Worm (Caenorhabditis elegans) whole organism, late embryonic: ENCODE results near the gene C14B9.8.

ENCODE experiments used
- C08G9.2 ChIP-seq: sonication (generic microtip); optimal IDR thresholded peaks from 2 replicates; lab custom pipeline; 2016; ENCODE audit warnings: mild to moderate bottlenecking, missing genetic modification characterization, moderate library complexity, missing compliant biosample characterization
- K02D7.2 ChIP-seq: sonication (generic microtip); optimal IDR thresholded peaks from 2 replicates; lab custom pipeline; 2017; ENCODE audit warnings: mild to moderate bottlenecking, missing genetic modification characterization, missing compliant biosample characterization
- K09A11.1 ChIP-seq: sonication (generic microtip); optimal IDR thresholded peaks from 2 replicates; lab custom pipeline; 2017; ENCODE audit warnings: antibody characterized with exemption, mild to moderate bottlenecking, missing genetic modification characterization, missing compliant biosample characterization; ENCODE audit not compliant: insufficient read depth
- T23F11.4 ChIP-seq: fragments of 200-800 bp; sonication (Bioruptor generic); optimal IDR thresholded peaks from 2 replicates; lab custom pipeline; 2018; ENCODE audit warnings: mild to moderate bottlenecking, missing genetic modification characterization, missing compliant biosample characterization
- Y22D7AL.16 ChIP-seq: sonication (generic microtip); optimal IDR thresholded peaks from 2 replicates; lab custom pipeline; 2016; ENCODE audit warnings: missing genetic modification characterization, missing compliant biosample characterization
- ahr-1 ChIP-seq: sonication (generic microtip); optimal IDR thresholded peaks from 2 replicates; lab custom pipeline; 2016; ENCODE audit warnings: missing genetic modification characterization, missing compliant biosample characterization
- ama-1 ChIP-seq: fragments of 150-350 bp; optimal IDR thresholded peaks from 2 replicates; lab custom pipeline; 2014
- ceh-19 ChIP-seq: fragments of 200-800 bp; sonication (Bioruptor generic); optimal IDR thresholded peaks from 2 replicates; lab custom pipeline; 2018; ENCODE audit warnings: mild to moderate bottlenecking, missing genetic modification characterization, missing compliant biosample characterization
- ceh-30 ChIP-seq: fragments of 150-350 bp; optimal IDR thresholded peaks from 2 replicates; lab custom pipeline; 2014; ENCODE audit warnings: missing biosample characterization, missing genetic modification characterization
- ceh-31 ChIP-seq: sonication (generic microtip); optimal IDR thresholded peaks from 2 replicates; lab custom pipeline; 2016; ENCODE audit warnings: missing genetic modification characterization, missing compliant biosample characterization
- ceh-34 ChIP-seq: sonication (generic microtip); optimal IDR thresholded peaks from 2 replicates; lab custom pipeline; 2016; ENCODE audit warnings: mild to moderate bottlenecking, missing genetic modification characterization, missing compliant biosample characterization
- ceh-48 ChIP-seq: sonication (generic microtip); optimal IDR thresholded peaks from 2 replicates; lab custom pipeline; 2016; ENCODE audit warnings: missing genetic modification characterization, inconsistent platforms, missing compliant biosample characterization
- ceh-6 ChIP-seq: fragments of 200-800 bp; sonication (Bioruptor generic); optimal IDR thresholded peaks from 2 replicates; lab custom pipeline; 2018; ENCODE audit warnings: mild to moderate bottlenecking, missing genetic modification characterization, missing compliant biosample characterization
- elt-4 ChIP-seq: sonication (generic microtip); optimal IDR thresholded peaks from 2 replicates; lab custom pipeline; 2016; ENCODE audit warnings: missing genetic modification characterization, missing compliant biosample characterization
- eyg-1 ChIP-seq: sonication (generic microtip); optimal IDR thresholded peaks from 2 replicates; lab custom pipeline; 2016; ENCODE audit warnings: missing genotype, missing genetic modification characterization, missing compliant biosample characterization
- fax-1 ChIP-seq: sonication (generic microtip); optimal IDR thresholded peaks from 2 replicates; lab custom pipeline; 2016; ENCODE audit warnings: missing genotype, missing genetic modification characterization, missing compliant biosample characterization
- fkh-10 ChIP-seq: fragments of 150-350 bp; optimal IDR thresholded peaks from 2 replicates; lab custom pipeline; 2014; ENCODE audit warnings: missing biosample characterization, missing genetic modification reagents, missing genetic modification characterization
- gmeb-2 ChIP-seq: sonication (generic microtip); optimal IDR thresholded peaks from 2 replicates; lab custom pipeline; 2016; ENCODE audit warnings: missing genetic modification characterization, inconsistent platforms, missing compliant biosample characterization
- hlh-30 ChIP-seq: sonication (generic microtip); optimal IDR thresholded peaks from 2 replicates; lab custom pipeline; 2017; ENCODE audit warnings: antibody characterized with exemption, missing genetic modification characterization, missing compliant biosample characterization; ENCODE audit not compliant: insufficient read depth
- lim-6 ChIP-seq: sonication (generic microtip); optimal IDR thresholded peaks from 2 replicates; lab custom pipeline; 2016; ENCODE audit warnings: missing genetic modification characterization, missing compliant biosample characterization
- madf-2 ChIP-seq: sonication (generic microtip); optimal IDR thresholded peaks from 2 replicates; lab custom pipeline; 2017; ENCODE audit warnings: missing genetic modification characterization, missing compliant biosample characterization
- npax-4 ChIP-seq: sonication (generic microtip); optimal IDR thresholded peaks from 2 replicates; lab custom pipeline; 2016; ENCODE audit warnings: missing genetic modification characterization, missing compliant biosample characterization
- odd-2 ChIP-seq: sonication (generic microtip); optimal IDR thresholded peaks from 2 replicates; lab custom pipeline; 2017; ENCODE audit warnings: antibody characterized with exemption, mild to moderate bottlenecking, missing genetic modification characterization, missing compliant biosample characterization
- pat-9 ChIP-seq: fragments of 200-800 bp; sonication (Bioruptor generic); optimal IDR thresholded peaks from 2 replicates; lab custom pipeline; 2018; ENCODE audit warnings: mild to moderate bottlenecking, missing genetic modification characterization, moderate library complexity, missing compliant biosample characterization
- pqm-1 ChIP-seq: sonication (generic microtip); optimal IDR thresholded peaks from 2 replicates; lab custom pipeline; 2016; ENCODE audit warnings: missing genetic modification characterization, missing compliant biosample characterization
- pros-1 ChIP-seq: fragments of 150-350 bp; optimal IDR thresholded peaks from 2 replicates; lab custom pipeline; 2014; ENCODE audit warnings: missing biosample characterization, missing genetic modification reagents, missing genetic modification characterization
- ref-2 ChIP-seq: sonication (generic microtip); optimal IDR thresholded peaks from 2 replicates; lab custom pipeline; 2016; ENCODE audit warnings: missing genetic modification characterization, missing compliant biosample characterization
- rnt-1 ChIP-seq: sonication (generic microtip); optimal IDR thresholded peaks from 2 replicates; lab custom pipeline; 2016; ENCODE audit warnings: missing genetic modification characterization, missing compliant biosample characterization
- sdc-2 ChIP-seq: sonication (generic microtip); optimal IDR thresholded peaks from 2 replicates; lab custom pipeline; 2016; ENCODE audit warnings: missing genotype, missing genetic modification characterization, missing compliant biosample characterization
- sox-2 ChIP-seq: fragments of 200-800 bp; sonication (Bioruptor generic); IDR thresholded peaks from 2 replicates; pipeline ENCODE4 v1.3.6; 2022; ENCODE audit warnings: missing genetic modification reagents, missing genetic modification characterization, missing compliant biosample characterization
- sox-4 ChIP-seq: sonication (generic microtip); optimal IDR thresholded peaks from 2 replicates; lab custom pipeline; 2017; ENCODE audit warnings: mild to moderate bottlenecking, missing genetic modification characterization, inconsistent platforms, missing compliant biosample characterization
- tbx-7 ChIP-seq: sonication (generic microtip); optimal IDR thresholded peaks from 2 replicates; lab custom pipeline; 2016; ENCODE audit warnings: missing genotype, missing genetic modification characterization, missing compliant biosample characterization
- unc-42 ChIP-seq: sonication (generic microtip); optimal IDR thresholded peaks from 2 replicates; lab custom pipeline; 2016; ENCODE audit warnings: missing genotype, missing genetic modification characterization, missing compliant biosample characterization
- unc-86 ChIP-seq: sonication (generic microtip); optimal IDR thresholded peaks from 2 replicates; lab custom pipeline; 2016; ENCODE audit warnings: missing genetic modification characterization, missing compliant biosample characterization
- zip-5 ChIP-seq: sonication (generic microtip); optimal IDR thresholded peaks from 2 replicates; lab custom pipeline; 2016; ENCODE audit warnings: missing genetic modification characterization, missing compliant biosample characterization

C14B9.8 gene

ce11 chrIII:8158140-8158786, 13.8 kb upstream of the C14B9.8 start, which contains the start of gene atg-13:
Gene atg-13 (minus strand): TSS chrIII:8158190.
- TF ChIP-seq ceh-31 (tag; lab: Kevin White, UChicago) = peak; percentile 30
- no peak for TF ChIP-seq madf-2 (tag; lab: Kevin White, UChicago)
- peak; percentile 25 for TF ChIP-seq ceh-48 (tag; lab: Kevin White, UChicago)
- TF ChIP-seq hlh-30 (tag; lab: Kevin White, UChicago) = peak; percentile 47

- peak; percentile 27 for TF ChIP-seq hlh-30 (tag; lab: Kevin White, UChicago)
- TF ChIP-seq ref-2 (tag; lab: Kevin White, UChicago) = no peak
These were observed 10.7 kb upstream of the C14B9.8 start, which contains the start of gene D2007.1 for ce11 chrIII:8155166-8155565. Gene D2007.1 (plus strand): TSS chrIII:8155466.

DNA sequence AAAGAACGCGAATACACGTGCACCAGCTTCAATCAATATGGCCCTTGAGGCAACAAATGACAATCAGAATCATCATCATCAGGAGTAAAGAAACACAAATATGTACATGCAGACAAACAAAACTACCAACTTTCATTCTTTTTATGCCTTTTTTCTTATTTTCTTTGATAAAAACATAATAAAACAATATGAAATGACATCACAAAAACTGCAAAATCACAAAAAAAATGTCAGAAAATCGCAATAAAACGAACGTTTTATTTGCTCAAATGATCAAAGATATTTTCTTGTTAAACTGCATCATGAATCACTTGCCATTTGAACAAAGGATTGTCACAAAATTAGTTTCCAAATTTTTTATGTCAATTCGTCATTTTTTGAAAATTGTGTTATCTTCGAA, 10.0 kb upstream of the C14B9.8 start:
- TF ChIP-seq ahr-1 (no peak), fkh-10 (GFP tag; lab: Kevin White, UChicago) (no peak), npax-4 (tag; lab: Kevin White, UChicago) (no peak), ceh-19 (GFP tag; lab: Kevin White, UChicago) (no peak), unc-42 (tag; lab: Kevin White, UChicago) (no peak), pat-9 (tag; lab: Kevin White, UChicago) (no peak), odd-2 (tag; lab: Kevin White, UChicago) (no peak), K02D7.2 (no peak), Y22D7AL.16 (tag; lab: Kevin White, UChicago) (no peak), fax-1 (tag; lab: Kevin White, UChicago) (no peak), sox-2 (GFP tag; lab: Robert Waterston, UW) (no peak), tbx-7 (tag; lab: Kevin White, UChicago) (no peak), ceh-30 (no peak), eyg-1 (tag; lab: Kevin White, UChicago) (no peak)

DNA sequence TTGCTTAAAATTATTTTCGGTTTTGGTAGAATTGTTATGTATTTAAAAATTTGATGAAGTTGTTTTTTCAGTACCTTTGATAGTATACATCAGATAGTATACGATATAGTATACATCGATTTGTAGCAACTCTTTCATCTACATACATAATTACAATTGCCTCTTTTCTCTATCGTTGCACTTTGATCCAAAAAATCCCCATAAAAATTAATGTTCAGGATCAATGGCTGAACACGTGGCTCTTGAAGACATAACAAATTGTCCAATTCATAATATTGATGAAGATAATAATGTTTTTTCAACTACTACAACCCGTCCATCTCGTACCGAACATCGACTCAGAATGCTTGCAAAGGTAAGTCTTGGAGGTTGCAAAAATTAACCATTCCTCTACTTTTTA, 4.3 kb upstream of the C14B9.8 start, which contains the start of gene D2007.2:
Gene D2007.2 (plus strand): TSS at position 213 of the 400 bp plus-strand sequence.
- TF ChIP-seq sox-4 (tag; lab: Kevin White, UChicago) (no peak), K09A11.1 (tag; lab: Kevin White, UChicago) (no peak), pros-1 (tag; lab: Kevin White, UChicago) (no peak), ref-2 (tag; lab: Kevin White, UChicago) (no peak), tbx-7 (tag; lab: Kevin White, UChicago) (no peak), pqm-1 (tag; lab: Kevin White, UChicago) (no peak), lim-6 (no peak), ceh-34 (tag; lab: Kevin White, UChicago) (no peak), ceh-6 (GFP tag; lab: Kevin White, UChicago) (no peak), sdc-2 (tag; lab: Kevin White, UChicago) (no peak), sox-2 (GFP tag; lab: Robert Waterston, UW) (no peak), zip-5 (tag; lab: Kevin White, UChicago) (no peak), ama-1 (lab: Kevin White, UChicago) (no peak), T23F11.4 (GFP tag; lab: Kevin White, UChicago) (no peak), hlh-30 (tag; lab: Kevin White, UChicago) (no peak), unc-86 (tag; lab: Kevin White, UChicago) (no peak), gmeb-2 (no peak), C08G9.2 (tag; lab: Kevin White, UChicago) (no peak), elt-4 (no peak), rnt-1 (tag; lab: Kevin White, UChicago) (no peak)
